Fruit fly (Drosophila melanogaster) whole organism, embryonic: ENCODE measurements around the gene CG14253.

Experiments
- Antp ChIP-seq: fragments of 200-800 bp; sonication (Bioruptor generic); optimal IDR thresholded peaks from 3 replicates; lab custom pipeline; 2016; ENCODE audit warnings: missing biosample characterization, missing genetic modification characterization
- CG10462 ChIP-seq: fragments of 200-800 bp; sonication (Bioruptor generic); optimal IDR thresholded peaks from 2 replicates; lab custom pipeline; 2016; ENCODE audit warnings: missing biosample characterization, missing genetic modification characterization
- CG10959 ChIP-seq: fragments of 200-800 bp; sonication (Bioruptor generic); IDR thresholded peaks from 2 replicates; pipeline ENCODE4 v1.3.6; 2022; ENCODE audit warnings: missing biosample characterization, missing genetic modification characterization
- CG11504 ChIP-seq: fragments of 200-800 bp; sonication (Bioruptor generic); optimal IDR thresholded peaks from 3 replicates; lab custom pipeline; 2019; ENCODE audit warnings: missing biosample characterization, mild to moderate bottlenecking, missing genetic modification characterization, moderate library complexity
- CG13424 ChIP-seq: fragments of 200-800 bp; sonication (Bioruptor generic); optimal IDR thresholded peaks from 2 replicates; lab custom pipeline; 2019; ENCODE audit warnings: missing biosample characterization, mild to moderate bottlenecking, missing genetic modification characterization, moderate library complexity
- CG1529 ChIP-seq: fragments of 200-800 bp; sonication (Bioruptor generic); optimal IDR thresholded peaks from 3 replicates; lab custom pipeline; 2018; ENCODE audit warnings: missing biosample characterization, missing genetic modification characterization
- CG15696 ChIP-seq: fragments of 200-800 bp; sonication (Bioruptor generic); optimal IDR thresholded peaks from 2 replicates; lab custom pipeline; 2019; ENCODE audit warnings: missing biosample characterization, mild to moderate bottlenecking, missing genetic modification characterization, moderate library complexity
- CG16815 ChIP-seq: fragments of 200-800 bp; sonication (Bioruptor generic); optimal IDR thresholded peaks from 3 replicates; lab custom pipeline; 2017; ENCODE audit warnings: missing biosample characterization, mild to moderate bottlenecking, missing genetic modification characterization
- CG17912 ChIP-seq: fragments of 200-800 bp; sonication (Bioruptor generic); optimal IDR thresholded peaks from 2 replicates; lab custom pipeline; 2018; ENCODE audit warnings: missing biosample characterization, mild to moderate bottlenecking, missing genetic modification characterization
- CG2712 ChIP-seq: fragments of 200-800 bp; optimal IDR thresholded peaks from 3 replicates; lab custom pipeline; 2019; ENCODE audit warnings: missing biosample characterization, mild to moderate bottlenecking, missing genetic modification characterization, moderate library complexity
- CG32767 ChIP-seq: fragments of 200-800 bp; sonication (Bioruptor generic); IDR thresholded peaks from 2 replicates; pipeline ENCODE4 v1.3.6; 2022; ENCODE audit warnings: missing biosample characterization, missing genetic modification characterization
- CG33213 ChIP-seq: fragments of 200-800 bp; sonication (Bioruptor generic); optimal IDR thresholded peaks from 3 replicates; lab custom pipeline; 2016; ENCODE audit warnings: missing biosample characterization, missing genetic modification characterization
- CG3995 ChIP-seq: fragments of 200-800 bp; sonication (Bioruptor generic); optimal IDR thresholded peaks from 3 replicates; lab custom pipeline; 2016; ENCODE audit warnings: missing biosample characterization, missing genetic modification characterization
- CG4328 ChIP-seq: fragments of 200-800 bp; sonication (Bioruptor generic); optimal IDR thresholded peaks from 3 replicates; lab custom pipeline; 2017; ENCODE audit warnings: missing biosample characterization, missing genetic modification reagents, missing genetic modification characterization
- CG6689 ChIP-seq: fragments of 200-800 bp; sonication (Bioruptor generic); IDR thresholded peaks from 2 replicates; pipeline ENCODE4 v1.3.6; 2022; ENCODE audit warnings: missing biosample characterization, missing genetic modification characterization
- CG6765 ChIP-seq: fragments of 200-800 bp; sonication (Bioruptor generic); optimal IDR thresholded peaks from 3 replicates; lab custom pipeline; 2017; ENCODE audit warnings: missing biosample characterization, mild to moderate bottlenecking, missing genetic modification characterization
- CG6813 ChIP-seq: fragments of 200-800 bp; sonication (Bioruptor generic); optimal IDR thresholded peaks from 2 replicates; lab custom pipeline; 2017; ENCODE audit warnings: missing biosample characterization, missing genetic modification characterization, mild to moderate bottlenecking, moderate library complexity, missing genetic modification reagents
- CG7271 ChIP-seq: fragments of 200-800 bp; sonication (Bioruptor generic); optimal IDR thresholded peaks from 2 replicates; lab custom pipeline; 2018; ENCODE audit warnings: missing biosample characterization, mild to moderate bottlenecking, missing genetic modification characterization, moderate library complexity
- CG7372 ChIP-seq: fragments of 200-800 bp; sonication (Bioruptor generic); IDR thresholded peaks from 2 replicates; pipeline ENCODE4 v1.3.6; 2022; ENCODE audit warnings: missing biosample characterization, missing genetic modification characterization
- CG8089 ChIP-seq: fragments of 200-800 bp; sonication (Bioruptor generic); optimal IDR thresholded peaks from 3 replicates; lab custom pipeline; 2016; ENCODE audit warnings: missing biosample characterization, missing genetic modification characterization
- CHES-1-like ChIP-seq: fragments of 200-800 bp; sonication (Bioruptor generic); optimal IDR thresholded peaks from 2 replicates; lab custom pipeline; 2016; ENCODE audit warnings: missing biosample characterization, missing genetic modification characterization
- Dfd ChIP-seq, 2 experiments: fragments of >200 bp; optimal IDR thresholded peaks; 2 replicates each; lab custom pipeline; 2017; ENCODE audit warnings: missing biosample characterization in 2 of 2, missing genetic modification characterization in 2 of 2
- Dip3 ChIP-seq: fragments of 200-800 bp; sonication (Bioruptor generic); optimal IDR thresholded peaks from 3 replicates; lab custom pipeline; 2016; ENCODE audit warnings: missing biosample characterization, missing genetic modification characterization
- Dp ChIP-seq: fragments of 200-800 bp; sonication (Bioruptor generic); optimal IDR thresholded peaks from 2 replicates; lab custom pipeline; 2018; ENCODE audit warnings: missing biosample characterization, mild to moderate bottlenecking, missing genetic modification characterization, moderate library complexity
- Gug ChIP-seq: fragments of 200-800 bp; sonication (Bioruptor generic); IDR thresholded peaks from 4 replicates; pipeline ENCODE4 v1.3.6; 2022; ENCODE audit warnings: missing biosample characterization, missing genetic modification characterization
- Hr78 ChIP-seq, 2 experiments: fragments of 200-800 bp in 1 of 2; fragments of >200 bp in 1 of 2; sonication (Bioruptor generic) in 1 of 2; optimal IDR thresholded peaks; 2 replicates each; lab custom pipeline; 2017 to 2019; ENCODE audit warnings: missing biosample characterization in 2 of 2, missing genetic modification characterization in 2 of 2, mild to moderate bottlenecking in 1 of 2, moderate library complexity in 1 of 2
- MBD-R2 ChIP-seq: fragments of 200-800 bp; sonication (Bioruptor generic); IDR thresholded peaks from 2 replicates; pipeline ENCODE4 v1.3.6; 2022; ENCODE audit warnings: missing biosample characterization, missing genetic modification characterization
- Sox100B ChIP-seq: fragments of 200-800 bp; sonication (Bioruptor generic); optimal IDR thresholded peaks from 3 replicates; lab custom pipeline; 2018; ENCODE audit warnings: missing biosample characterization, mild to moderate bottlenecking, missing genetic modification characterization
- Sox102F ChIP-seq: fragments of 200-800 bp; sonication (Bioruptor generic); optimal IDR thresholded peaks from 2 replicates; lab custom pipeline; 2018; ENCODE audit warnings: missing biosample characterization, mild to moderate bottlenecking, missing genetic modification characterization, moderate library complexity
- Xbp1 ChIP-seq: fragments of 200-800 bp; sonication (Bioruptor generic); optimal IDR thresholded peaks from 3 replicates; lab custom pipeline; 2016; ENCODE audit warnings: missing biosample characterization, mild to moderate bottlenecking, missing genetic modification characterization
- Xrp1 ChIP-seq: fragments of 200-800 bp; sonication (Bioruptor generic); IDR thresholded peaks from 2 replicates; pipeline ENCODE4 v1.3.6; 2022; ENCODE audit warnings: missing biosample characterization, missing genetic modification characterization
- bowl ChIP-seq: fragments of 200-800 bp; sonication (Bioruptor generic); IDR thresholded peaks from 2 replicates; pipeline ENCODE4 v1.3.6; 2022; ENCODE audit warnings: missing biosample characterization, missing genetic modification characterization
- cas ChIP-seq: fragments of 200-800 bp; sonication (Bioruptor generic); IDR thresholded peaks from 2 replicates; pipeline ENCODE4 v1.3.6; 2022; ENCODE audit warnings: missing biosample characterization, missing genetic modification characterization
- corto ChIP-seq: fragments of 200-800 bp; sonication (Bioruptor generic); optimal IDR thresholded peaks from 2 replicates; lab custom pipeline; 2016; ENCODE audit warnings: missing biosample characterization, mild to moderate bottlenecking, missing genetic modification characterization, moderate library complexity
- crc ChIP-seq: fragments of 200-800 bp; sonication (Bioruptor generic); optimal IDR thresholded peaks from 2 replicates; lab custom pipeline; 2016; ENCODE audit warnings: missing biosample characterization, missing genetic modification characterization
- emc ChIP-seq: fragments of 200-800 bp; sonication (Bioruptor generic); optimal IDR thresholded peaks from 2 replicates; lab custom pipeline; 2016; ENCODE audit warnings: missing biosample characterization, missing genetic modification characterization
- ewg ChIP-seq: fragments of 200-800 bp; sonication (Bioruptor generic); optimal IDR thresholded peaks from 3 replicates; lab custom pipeline; 2017; ENCODE audit warnings: mild to moderate bottlenecking, missing biosample characterization, missing genetic modification reagents, missing genetic modification characterization
- gro ChIP-seq: fragments of 200-800 bp; sonication (Bioruptor generic); optimal IDR thresholded peaks from 2 replicates; lab custom pipeline; 2016; ENCODE audit warnings: missing biosample characterization, missing genetic modification characterization
- hb ChIP-seq: fragments of 200-800 bp; sonication (Bioruptor generic); IDR thresholded peaks from 3 replicates; pipeline ENCODE4 v1.3.6; 2022; ENCODE audit warnings: missing biosample characterization, missing genetic modification characterization; ENCODE audit not compliant: partially characterized antibody
- lilli ChIP-seq: fragments of 200-800 bp; sonication (Bioruptor generic); optimal IDR thresholded peaks from 3 replicates; lab custom pipeline; 2016; ENCODE audit warnings: missing biosample characterization, missing genetic modification characterization
- nerfin-2 ChIP-seq: fragments of 200-800 bp; sonication (Bioruptor generic); IDR thresholded peaks from 2 replicates; pipeline ENCODE4 v1.3.6; 2022; ENCODE audit warnings: missing biosample characterization, missing genetic modification characterization; ENCODE audit not compliant: partially characterized antibody
- nom ChIP-seq: fragments of 200-800 bp; sonication (Bioruptor generic); optimal IDR thresholded peaks from 2 replicates; lab custom pipeline; 2017; ENCODE audit warnings: missing biosample characterization, missing genetic modification characterization, mild to moderate bottlenecking, moderate library complexity, missing genetic modification reagents
- onecut ChIP-seq: fragments of 200-800 bp; sonication (Bioruptor generic); IDR thresholded peaks from 2 replicates; pipeline ENCODE4 v1.3.6; 2022; ENCODE audit warnings: missing biosample characterization, missing genetic modification characterization
- org-1 ChIP-seq: fragments of 200-800 bp; sonication (Bioruptor generic); optimal IDR thresholded peaks from 2 replicates; lab custom pipeline; 2017; ENCODE audit warnings: missing biosample characterization, missing genetic modification characterization
- prd ChIP-seq, 3 experiments: fragments of >200 bp in 2 of 3; fragments of 200-800 bp in 1 of 3; sonication (Bioruptor generic) in 1 of 3; optimal IDR thresholded peaks in 2 of 3; IDR thresholded peaks in 1 of 3; 2 replicates in 2 of 3; 3 replicates in 1 of 3; pipeline versions ENCODE4 v1.3.6 to Lab custom; 2017 to 2022; ENCODE audit warnings: missing biosample characterization in 1 of 3, missing genetic modification characterization in 1 of 3
- schlank ChIP-seq: fragments of 200-800 bp; sonication (Bioruptor generic); optimal IDR thresholded peaks from 2 replicates; lab custom pipeline; 2018; ENCODE audit warnings: missing biosample characterization, mild to moderate bottlenecking, missing genetic modification characterization
- sens ChIP-seq: fragments of 200-800 bp; sonication (Bioruptor generic); peaks from one replicate; lab custom pipeline; 2016; ENCODE audit warnings: missing biosample characterization, missing genetic modification characterization
- sna ChIP-seq: fragments of 200-800 bp; sonication (Bioruptor generic); IDR thresholded peaks from 2 replicates; pipeline ENCODE4 v1.3.6; 2022; ENCODE audit warnings: missing biosample characterization, missing genetic modification characterization; ENCODE audit not compliant: partially characterized antibody
- sr ChIP-seq: fragments of 200-800 bp; sonication (Bioruptor generic); IDR thresholded peaks from 3 replicates; pipeline ENCODE4 v1.3.6; 2022; ENCODE audit warnings: missing biosample characterization, missing genetic modification characterization
- tna ChIP-seq: fragments of 200-800 bp; sonication (Bioruptor generic); IDR thresholded peaks from 2 replicates; pipeline ENCODE4 v1.3.6; 2022; ENCODE audit warnings: missing biosample characterization, missing genetic modification characterization; ENCODE audit not compliant: partially characterized antibody

Gene CG14253

dm6 chr3R:26937423-26937822 is 40.9 kb upstream of the CG14253 start (continued):
- peak; percentile 83 for TF ChIP-seq sens (GFP tag; lab: Kevin White, UChicago)
- TF ChIP-seq CG1529 (GFP tag; lab: Kevin White, UChicago): peak; percentile 27
- no peak for TF ChIP-seq org-1 (GFP tag; lab: Kevin White, UChicago)
- no peak for TF ChIP-seq CG7372 (GFP tag; lab: Robert Waterston, UW)
- no peak for TF ChIP-seq schlank (tag; lab: Kevin White, UChicago)
- no peak for TF ChIP-seq Dp (GFP tag; lab: Kevin White, UChicago)
- no peak for TF ChIP-seq CG33213 (GFP tag; lab: Kevin White, UChicago)
- no peak for TF ChIP-seq CG16815 (GFP tag; lab: Kevin White, UChicago)
- no peak for TF ChIP-seq cas (GFP tag; lab: Robert Waterston, UW)
- TF ChIP-seq bowl (GFP tag; lab: Robert Waterston, UW): no peak
- TF ChIP-seq CG11504: peak; percentile 78
- peak; percentile 65 for TF ChIP-seq Sox100B (GFP tag; lab: Kevin White, UChicago)
- TF ChIP-seq CG7271 (tag; lab: Kevin White, UChicago): no peak
- TF ChIP-seq CG13424 (tag; lab: Kevin White, UChicago): peak; percentile 48
- no peak for TF ChIP-seq CG15696 (tag; lab: Kevin White, UChicago)
- peak; percentile 7 for TF ChIP-seq CG8089 (GFP tag; lab: Kevin White, UChicago)
- TF ChIP-seq prd (optimal IDR thresholded peaks at IDR 0.05; lab: Kevin White, UChicago): no peak
- peak; percentile 46; the same call in 1 of the 3 replicates for TF ChIP-seq prd (GFP tag; IDR thresholded peaks at IDR 0.05; lab: Robert Waterston, UW)
- TF ChIP-seq lilli: peak; percentile 40
- no peak for TF ChIP-seq CG17912 (GFP tag; lab: Kevin White, UChicago)
- peak; percentile 29 for TF ChIP-seq ewg (GFP tag; lab: Kevin White, UChicago)
- TF ChIP-seq onecut (GFP tag; lab: Robert Waterston, UW): no peak
- TF ChIP-seq Dip3 (GFP tag; lab: Kevin White, UChicago): peak; percentile 42
- no peak for TF ChIP-seq corto (GFP tag; lab: Kevin White, UChicago)
- TF ChIP-seq Xbp1 (GFP tag; lab: Kevin White, UChicago): peak; percentile 25
- peak; percentile 69 for TF ChIP-seq Sox102F
- no peak for TF ChIP-seq CG10959 (GFP tag; lab: Robert Waterston, UW)
- TF ChIP-seq CG2712 (tag; lab: Kevin White, UChicago): peak; percentile 53
- TF ChIP-seq CG3995 (GFP tag; lab: Kevin White, UChicago): peak; percentile 12
- TF ChIP-seq sna: no peak
- no peak for TF ChIP-seq MBD-R2
- peak; percentile 16 for TF ChIP-seq crc (GFP tag; lab: Kevin White, UChicago)
- TF ChIP-seq Xrp1: no peak
- peak; percentile 11 for TF ChIP-seq CG10462 (GFP tag; lab: Kevin White, UChicago)
- no peak for TF ChIP-seq Dfd (GFP tag; optimal IDR thresholded peaks at IDR 0.05; lab: Kevin White, UChicago)
- TF ChIP-seq sr (GFP tag; lab: Robert Waterston, UW): no peak
- no peak for TF ChIP-seq Gug (GFP tag; lab: Robert Waterston, UW)
- peak; percentile 15 for TF ChIP-seq Antp (GFP tag; lab: Kevin White, UChicago)
- TF ChIP-seq emc: no peak
- TF ChIP-seq gro (GFP tag; lab: Kevin White, UChicago): peak; percentile 36
- TF ChIP-seq nerfin-2 (GFP tag; lab: Robert Waterston, UW): no peak
- no peak for TF ChIP-seq CG32767
- peak in 1 of 2 experiments; percentile 10 for TF ChIP-seq Hr78 (GFP tag; optimal IDR thresholded peaks at IDR 0.05; lab: Kevin White, UChicago)
- TF ChIP-seq nom: no peak
- TF ChIP-seq CHES-1-like (GFP tag; lab: Kevin White, UChicago): no peak
- no peak for TF ChIP-seq CG6813 (GFP tag; lab: Kevin White, UChicago)
- no peak for TF ChIP-seq tna
- TF ChIP-seq CG6689 (GFP tag; lab: Robert Waterston, UW): 0 out of 2 replicates have a peak, but pooled peaks have one; percentile 25
- TF ChIP-seq hb (GFP tag; lab: Robert Waterston, UW): no peak
- TF ChIP-seq CG4328 (GFP tag; lab: Kevin White, UChicago): no peak
- TF ChIP-seq CG6765 (GFP tag; lab: Kevin White, UChicago): peak; percentile 3
